Worm (Caenorhabditis elegans) whole organism, late embryonic: Measurements from ENCODE around the gene sto-1.

Source experiments
- C08G9.2 ChIP-seq: sonication (generic microtip); optimal IDR thresholded peaks from 2 replicates; lab custom pipeline; 2016; ENCODE audit warnings: mild to moderate bottlenecking, missing genetic modification characterization, moderate library complexity, missing compliant biosample characterization
- C38D4.7 ChIP-seq: fragments of 200-800 bp; sonication (Bioruptor generic); optimal IDR thresholded peaks from 2 replicates; lab custom pipeline; 2018; ENCODE audit warnings: mild to moderate bottlenecking, missing genetic modification characterization, moderate library complexity, missing compliant biosample characterization
- F13H6.1 ChIP-seq: sonication (generic microtip); optimal IDR thresholded peaks from 2 replicates; lab custom pipeline; 2016; ENCODE audit warnings: missing genetic modification characterization, missing compliant biosample characterization
- K09A11.1 ChIP-seq: sonication (generic microtip); optimal IDR thresholded peaks from 2 replicates; lab custom pipeline; 2017; ENCODE audit warnings: antibody characterized with exemption, mild to moderate bottlenecking, missing genetic modification characterization, missing compliant biosample characterization; ENCODE audit not compliant: insufficient read depth
- Y22D7AL.16 ChIP-seq: sonication (generic microtip); optimal IDR thresholded peaks from 2 replicates; lab custom pipeline; 2016; ENCODE audit warnings: missing genetic modification characterization, missing compliant biosample characterization
- ahr-1 ChIP-seq: sonication (generic microtip); optimal IDR thresholded peaks from 2 replicates; lab custom pipeline; 2016; ENCODE audit warnings: missing genetic modification characterization, missing compliant biosample characterization
- ama-1 ChIP-seq: fragments of 150-350 bp; optimal IDR thresholded peaks from 2 replicates; lab custom pipeline; 2014
- ceh-14 ChIP-seq: sonication (generic microtip); optimal IDR thresholded peaks from 2 replicates; lab custom pipeline; 2016; ENCODE audit warnings: missing genotype, missing genetic modification characterization, missing compliant biosample characterization
- ceh-18 ChIP-seq: sonication (generic microtip); optimal IDR thresholded peaks from 2 replicates; lab custom pipeline; 2016; ENCODE audit warnings: missing genetic modification characterization, missing compliant biosample characterization
- ceh-19 ChIP-seq: fragments of 200-800 bp; sonication (Bioruptor generic); optimal IDR thresholded peaks from 2 replicates; lab custom pipeline; 2018; ENCODE audit warnings: mild to moderate bottlenecking, missing genetic modification characterization, missing compliant biosample characterization
- ceh-2 ChIP-seq: sonication (generic microtip); optimal IDR thresholded peaks from 2 replicates; lab custom pipeline; 2016; ENCODE audit warnings: missing genotype, missing genetic modification characterization, missing compliant biosample characterization
- ceh-24 ChIP-seq: sonication (generic microtip); optimal IDR thresholded peaks from 2 replicates; lab custom pipeline; 2016; ENCODE audit warnings: mild to moderate bottlenecking, missing genetic modification characterization, missing compliant biosample characterization
- ceh-31 ChIP-seq: sonication (generic microtip); optimal IDR thresholded peaks from 2 replicates; lab custom pipeline; 2016; ENCODE audit warnings: missing genetic modification characterization, missing compliant biosample characterization
- ceh-34 ChIP-seq: sonication (generic microtip); optimal IDR thresholded peaks from 2 replicates; lab custom pipeline; 2016; ENCODE audit warnings: mild to moderate bottlenecking, missing genetic modification characterization, missing compliant biosample characterization
- ceh-48 ChIP-seq: sonication (generic microtip); optimal IDR thresholded peaks from 2 replicates; lab custom pipeline; 2016; ENCODE audit warnings: missing genetic modification characterization, inconsistent platforms, missing compliant biosample characterization
- ceh-6 ChIP-seq: fragments of 200-800 bp; sonication (Bioruptor generic); optimal IDR thresholded peaks from 2 replicates; lab custom pipeline; 2018; ENCODE audit warnings: mild to moderate bottlenecking, missing genetic modification characterization, missing compliant biosample characterization
- dmd-4 ChIP-seq: sonication (generic microtip); optimal IDR thresholded peaks from 2 replicates; lab custom pipeline; 2016; ENCODE audit warnings: borderline replicate concordance, missing genetic modification characterization, missing compliant biosample characterization
- eyg-1 ChIP-seq: sonication (generic microtip); optimal IDR thresholded peaks from 2 replicates; lab custom pipeline; 2016; ENCODE audit warnings: missing genotype, missing genetic modification characterization, missing compliant biosample characterization
- fkh-6 ChIP-seq: sonication (generic microtip); optimal IDR thresholded peaks from 2 replicates; lab custom pipeline; 2016; ENCODE audit warnings: missing genetic modification characterization, missing compliant biosample characterization
- gmeb-2 ChIP-seq: sonication (generic microtip); optimal IDR thresholded peaks from 2 replicates; lab custom pipeline; 2016; ENCODE audit warnings: missing genetic modification characterization, inconsistent platforms, missing compliant biosample characterization
- hlh-13 ChIP-seq: fragments of 200-800 bp; sonication (Bioruptor generic); optimal IDR thresholded peaks from 2 replicates; lab custom pipeline; 2018; ENCODE audit warnings: mild to moderate bottlenecking, missing genetic modification characterization, missing compliant biosample characterization
- hlh-30 ChIP-seq: sonication (generic microtip); optimal IDR thresholded peaks from 2 replicates; lab custom pipeline; 2017; ENCODE audit warnings: antibody characterized with exemption, missing genetic modification characterization, missing compliant biosample characterization; ENCODE audit not compliant: insufficient read depth
- hlh-8 ChIP-seq: sonication (generic microtip); optimal IDR thresholded peaks from 2 replicates; lab custom pipeline; 2016; ENCODE audit warnings: missing genotype, missing genetic modification characterization, missing compliant biosample characterization
- lim-6 ChIP-seq: sonication (generic microtip); optimal IDR thresholded peaks from 2 replicates; lab custom pipeline; 2016; ENCODE audit warnings: missing genetic modification characterization, missing compliant biosample characterization
- lin-11 ChIP-seq: fragments of 200-800 bp; sonication (Bioruptor generic); optimal IDR thresholded peaks from 2 replicates; lab custom pipeline; 2018; ENCODE audit warnings: mild to moderate bottlenecking, missing genetic modification characterization, missing compliant biosample characterization
- madf-2 ChIP-seq: sonication (generic microtip); optimal IDR thresholded peaks from 2 replicates; lab custom pipeline; 2017; ENCODE audit warnings: missing genetic modification characterization, missing compliant biosample characterization
- nhr-11 ChIP-seq: fragments of 150-350 bp; optimal IDR thresholded peaks from 2 replicates; lab custom pipeline; 2014; ENCODE audit warnings: missing biosample characterization, missing genetic modification characterization
- nhr-232 ChIP-seq: sonication (generic microtip); optimal IDR thresholded peaks from 2 replicates; lab custom pipeline; 2016; ENCODE audit warnings: missing genetic modification characterization, missing compliant biosample characterization
- npax-4 ChIP-seq: sonication (generic microtip); optimal IDR thresholded peaks from 2 replicates; lab custom pipeline; 2016; ENCODE audit warnings: missing genetic modification characterization, missing compliant biosample characterization
- odd-2 ChIP-seq: sonication (generic microtip); optimal IDR thresholded peaks from 2 replicates; lab custom pipeline; 2017; ENCODE audit warnings: antibody characterized with exemption, mild to moderate bottlenecking, missing genetic modification characterization, missing compliant biosample characterization
- pag-3 ChIP-seq: sonication (generic microtip); optimal IDR thresholded peaks from 2 replicates; lab custom pipeline; 2016; ENCODE audit warnings: missing compliant biosample characterization, missing genetic modification characterization, borderline replicate concordance
- pax-1 ChIP-seq: fragments of 150-350 bp; optimal IDR thresholded peaks from 2 replicates; lab custom pipeline; 2014; ENCODE audit warnings: missing biosample characterization, missing genetic modification characterization
- pha-2 ChIP-seq: sonication (generic microtip); optimal IDR thresholded peaks from 2 replicates; lab custom pipeline; 2017; ENCODE audit warnings: mild to moderate bottlenecking, missing genetic modification characterization, missing compliant biosample characterization
- pha-4 ChIP-seq: fragments of 150-350 bp; optimal IDR thresholded peaks from 2 replicates; lab custom pipeline; 2018; ENCODE audit warnings: missing biosample characterization, missing genetic modification reagents, missing genetic modification characterization
- rnt-1 ChIP-seq: sonication (generic microtip); optimal IDR thresholded peaks from 2 replicates; lab custom pipeline; 2016; ENCODE audit warnings: missing genetic modification characterization, missing compliant biosample characterization
- sdc-2 ChIP-seq: sonication (generic microtip); optimal IDR thresholded peaks from 2 replicates; lab custom pipeline; 2016; ENCODE audit warnings: missing genotype, missing genetic modification characterization, missing compliant biosample characterization
- sox-2 ChIP-seq: fragments of 200-800 bp; sonication (Bioruptor generic); IDR thresholded peaks from 2 replicates; pipeline ENCODE4 v1.3.6; 2022; ENCODE audit warnings: missing genetic modification reagents, missing genetic modification characterization, missing compliant biosample characterization
- sox-4 ChIP-seq: sonication (generic microtip); optimal IDR thresholded peaks from 2 replicates; lab custom pipeline; 2017; ENCODE audit warnings: mild to moderate bottlenecking, missing genetic modification characterization, inconsistent platforms, missing compliant biosample characterization
- syd-9 ChIP-seq: sonication (generic microtip); optimal IDR thresholded peaks from 2 replicates; lab custom pipeline; 2016; ENCODE audit warnings: mild to moderate bottlenecking, missing genetic modification characterization, moderate library complexity, missing compliant biosample characterization
- tbx-2 ChIP-seq: sonication (generic microtip); optimal IDR thresholded peaks from 2 replicates; lab custom pipeline; 2016; ENCODE audit warnings: missing genetic modification characterization, missing compliant biosample characterization
- ttx-3 ChIP-seq: sonication (generic microtip); optimal IDR thresholded peaks from 2 replicates; lab custom pipeline; 2016; ENCODE audit warnings: missing genetic modification reagents, missing genetic modification characterization, missing compliant biosample characterization
- unc-42 ChIP-seq: sonication (generic microtip); optimal IDR thresholded peaks from 2 replicates; lab custom pipeline; 2016; ENCODE audit warnings: missing genotype, missing genetic modification characterization, missing compliant biosample characterization

sto-1 gene

ce11 chrX:7593931-7594544 lies 31.4 kb downstream of the sto-1 start:
- TF ChIP-seq lin-11: no peak
- no peak for TF ChIP-seq ceh-18 (tag; lab: Kevin White, UChicago)
- no peak for TF ChIP-seq sdc-2 (tag; lab: Kevin White, UChicago)
- no peak for TF ChIP-seq pag-3 (tag; lab: Kevin White, UChicago)
- TF ChIP-seq tbx-2: no peak
- TF ChIP-seq ceh-14 (tag; lab: Kevin White, UChicago): no peak
- TF ChIP-seq pha-4: no peak
- no peak for TF ChIP-seq ceh-19 (GFP tag; lab: Kevin White, UChicago)
- TF ChIP-seq madf-2 (tag; lab: Kevin White, UChicago): no peak
- TF ChIP-seq ceh-34: no peak
- TF ChIP-seq nhr-11 (tag; lab: Kevin White, UChicago): no peak
- no peak for TF ChIP-seq hlh-30 (tag; lab: Kevin White, UChicago)
- TF ChIP-seq ceh-2 (tag; lab: Kevin White, UChicago): no peak
- no peak for TF ChIP-seq unc-42 (tag; lab: Kevin White, UChicago)
- TF ChIP-seq C38D4.7 (GFP tag; lab: Kevin White, UChicago): no peak
- TF ChIP-seq hlh-13 (GFP tag; lab: Kevin White, UChicago): no peak
- TF ChIP-seq sox-4 (tag; lab: Kevin White, UChicago): no peak
- TF ChIP-seq, all 69 proteins: peak for 0

- TF ChIP-seq ceh-34 (no peak), dmd-4 (tag; lab: Kevin White, UChicago) (no peak), gmeb-2 (tag; lab: Kevin White, UChicago) (no peak), ceh-31 (tag; lab: Kevin White, UChicago) (no peak), C08G9.2 (tag; lab: Kevin White, UChicago) (no peak), lim-6 (tag; lab: Kevin White, UChicago) (no peak), sox-2 (GFP tag; lab: Robert Waterston, UW) (no peak), madf-2 (tag; lab: Kevin White, UChicago) (no peak), eyg-1 (tag; lab: Kevin White, UChicago) (no peak), ceh-18 (tag; lab: Kevin White, UChicago) (no peak), pax-1 (no peak), ceh-48 (tag; lab: Kevin White, UChicago) (no peak), fkh-6 (tag; lab: Kevin White, UChicago) (no peak), hlh-8 (tag; lab: Kevin White, UChicago) (no peak), rnt-1 (tag; lab: Kevin White, UChicago) (no peak), pha-2 (tag; lab: Kevin White, UChicago) (no peak), ceh-24 (tag; lab: Kevin White, UChicago) (no peak), Y22D7AL.16 (no peak), npax-4 (tag; lab: Kevin White, UChicago) (no peak)
Observed at ce11 chrX:7596029-7596428, 33.4 kb downstream of the sto-1 start.

ce11 chrX:7596627-7597026 lies 34.0 kb downstream of the sto-1 start, which contains the start of gene C44E12.1:
C44E12.1 (plus strand) TSS chrX:7596927.
- no peak for TF ChIP-seq gmeb-2 (tag; lab: Kevin White, UChicago)
- TF ChIP-seq Y22D7AL.16: no peak
- TF ChIP-seq pag-3 (tag; lab: Kevin White, UChicago): no peak
- no peak for TF ChIP-seq lin-11
- TF ChIP-seq unc-42 (tag; lab: Kevin White, UChicago): no peak
- no peak for TF ChIP-seq syd-9 (tag; lab: Kevin White, UChicago)

- no peak for TF ChIP-seq ttx-3 (tag; lab: Kevin White, UChicago)
- TF ChIP-seq pha-4: no peak
- no peak for TF ChIP-seq nhr-11 (tag; lab: Kevin White, UChicago)
- no peak for TF ChIP-seq ama-1 (lab: Kevin White, UChicago)
- no peak for TF ChIP-seq F13H6.1 (tag; lab: Kevin White, UChicago)
- no peak for TF ChIP-seq pha-2 (tag; lab: Kevin White, UChicago)
- TF ChIP-seq nhr-232 (tag; lab: Kevin White, UChicago): no peak
- no peak for TF ChIP-seq ahr-1 (tag; lab: Kevin White, UChicago)
- TF ChIP-seq odd-2 (tag; lab: Kevin White, UChicago): no peak
- no peak for TF ChIP-seq gmeb-2 (tag; lab: Kevin White, UChicago)
- no peak for TF ChIP-seq ceh-6 (GFP tag; lab: Kevin White, UChicago)
- no peak for TF ChIP-seq K09A11.1 (tag; lab: Kevin White, UChicago)
Observed at ce11 chrX:7607982-7608381, 45.4 kb downstream of the sto-1 start, which contains the start of gene twk-17. twk-17 (minus strand) TSS chrX:7608082.
